Worm (Caenorhabditis elegans) whole organism, L4/young adult: ENCODE data around the gene C18B12.4.

ENCODE experiments used
- W03F9.2 ChIP-seq: fragments of 150-350 bp; optimal IDR thresholded peaks from 2 replicates; lab custom pipeline; 2014; ENCODE audit warnings: missing biosample characterization, missing genetic modification characterization
- dao-5 ChIP-seq: sonication (generic microtip); optimal IDR thresholded peaks from 2 replicates; lab custom pipeline; 2016; ENCODE audit warnings: missing genotype, missing genetic modification characterization, moderate library complexity, missing compliant biosample characterization
- him-1 ChIP-seq: sonication (generic microtip); optimal IDR thresholded peaks from 2 replicates; lab custom pipeline; 2016; ENCODE audit warnings: missing genotype, missing genetic modification reagents, missing genetic modification characterization, missing compliant biosample characterization

- TF ChIP-seq him-1 (tag; lab: Kevin White, UChicago) (no peak), dao-5 (no peak), W03F9.2 (tag; lab: Kevin White, UChicago) (no peak)
Observed at ce11 chrX:15075170-15075569, 34.8 kb upstream of the C18B12.4 start.
